Worm (Caenorhabditis elegans) whole organism, L3 larva: ENCODE results near the gene mcat-1.

Experiments used
- ama-1 ChIP-seq: fragments of 150-350 bp; optimal IDR thresholded peaks from 2 replicates; lab custom pipeline; 2018
- ceh-16 ChIP-seq: sonication (generic microtip); optimal IDR thresholded peaks from 2 replicates; lab custom pipeline; 2017; ENCODE audit warnings: missing biosample characterization, missing genetic modification characterization
- elt-2 ChIP-seq: sonication (generic microtip); optimal IDR thresholded peaks from 2 replicates; lab custom pipeline; 2016; ENCODE audit warnings: missing genetic modification reagents, mild to moderate bottlenecking, missing genetic modification characterization, missing compliant biosample characterization
- nhr-12 ChIP-seq: fragments of 150-350 bp; optimal IDR thresholded peaks from 2 replicates; lab custom pipeline; 2014; ENCODE audit warnings: missing biosample characterization, missing genetic modification characterization
- nhr-67 ChIP-seq: fragments of 150-350 bp; optimal IDR thresholded peaks from 2 replicates; lab custom pipeline; 2014; ENCODE audit warnings: missing biosample characterization, missing genetic modification characterization
- tbx-2 ChIP-seq: sonication (generic microtip); optimal IDR thresholded peaks from 2 replicates; lab custom pipeline; 2016; ENCODE audit warnings: mild to moderate bottlenecking, missing genetic modification characterization, missing compliant biosample characterization

ce11 chrII:61013-61412, 30.3 kb downstream of the mcat-1 start, which contains the start of gene C23H3.2:
- no peak for TF ChIP-seq tbx-2 (tag; lab: Kevin White, UChicago)
- TF ChIP-seq nhr-12 = no peak
- TF ChIP-seq elt-2 (tag; lab: Kevin White, UChicago) = no peak
- no peak for TF ChIP-seq ama-1 (lab: Kevin White, UChicago)
- no peak for TF ChIP-seq nhr-67
- no peak for TF ChIP-seq ceh-16 (tag; lab: Kevin White, UChicago)
